Worm (Caenorhabditis elegans) whole organism, young adult: ENCODE measurements around the gene srh-308.

ENCODE experiments used
- F49E8.2 ChIP-seq: sonication (generic microtip); optimal IDR thresholded peaks from 3 replicates; lab custom pipeline; 2017; ENCODE audit warnings: missing genetic modification characterization, mild to moderate bottlenecking, missing compliant biosample characterization, antibody characterized with exemption, moderate library complexity; ENCODE audit not compliant: insufficient read depth
- lag-1 ChIP-seq: fragments of 200-800 bp; sonication (Bioruptor generic); IDR thresholded peaks from 2 replicates; pipeline ENCODE4 v1.3.6; 2022; ENCODE audit warnings: missing genetic modification reagents, missing genetic modification characterization, missing compliant biosample characterization
- nhr-179 ChIP-seq: sonication (generic microtip); optimal IDR thresholded peaks from 2 replicates; lab custom pipeline; 2016; ENCODE audit warnings: mild to moderate bottlenecking, missing genetic modification characterization, missing compliant biosample characterization
- nhr-80 ChIP-seq: sonication (generic microtip); optimal IDR thresholded peaks from 2 replicates; lab custom pipeline; 2016; ENCODE audit warnings: missing genetic modification characterization, missing compliant biosample characterization
- snpc-3.4 ChIP-seq: sonication (generic microtip); optimal IDR thresholded peaks from 2 replicates; lab custom pipeline; 2017; ENCODE audit warnings: missing genetic modification characterization, mild to moderate bottlenecking, missing compliant biosample characterization, antibody characterized with exemption, moderate library complexity, missing genotype, missing genetic modification reagents
- snpc-4 ChIP-seq, 5 experiments: fragments of 150-350 bp in 1 of 5; sonication (generic microtip) in 4 of 5; optimal IDR thresholded peaks; 2 replicates each; lab custom pipeline; 2014 to 2018; ENCODE audit warnings: missing genetic modification characterization in 5 of 5, missing biosample characterization in 3 of 5, antibody characterized with exemption in 2 of 5, mild to moderate bottlenecking in 2 of 5, missing compliant biosample characterization in 2 of 5, missing genotype in 2 of 5, moderate library complexity in 2 of 5, missing genetic modification reagents in 1 of 5
- ztf-25 ChIP-seq: fragments of 200-800 bp; sonication (Bioruptor generic); IDR thresholded peaks from 2 replicates; pipeline ENCODE4 v1.3.6; 2022; ENCODE audit warnings: missing genetic modification reagents, missing genetic modification characterization, missing compliant biosample characterization
- ztf-6 ChIP-seq: fragments of 200-800 bp; sonication (Bioruptor generic); IDR thresholded peaks from 2 replicates; pipeline ENCODE4 v1.3.6; 2022; ENCODE audit warnings: missing genetic modification reagents, missing genetic modification characterization, missing compliant biosample characterization

ce11 chrV:13981677-13982076 lies 35.7 kb downstream of the srh-308 start:
- TF ChIP-seq lag-1, result no peak
- no peak for TF ChIP-seq nhr-179 (tag; lab: Kevin White, UChicago)
- TF ChIP-seq ztf-6 (GFP tag; lab: Robert Waterston, UW), result no peak
- TF ChIP-seq F49E8.2 (tag; lab: Kevin White, UChicago), result no peak
- no peak for TF ChIP-seq ztf-25 (GFP tag; lab: Robert Waterston, UW)
- no peak for TF ChIP-seq nhr-80 (tag; lab: Kevin White, UChicago)
- TF ChIP-seq snpc-4 (GFP tag; optimal IDR thresholded peaks at IDR 0.05; lab: Kevin White, UChicago), result no peak
- no peak for TF ChIP-seq snpc-4 (tag; optimal IDR thresholded peaks at IDR 0.05; lab: Kevin White, UChicago)
- TF ChIP-seq snpc-3.4 (tag; lab: Kevin White, UChicago), result no peak
